Fruit fly (Drosophila melanogaster): ENCODE measurements around the gene Setd3.

The Setd3 gene

DNA sequence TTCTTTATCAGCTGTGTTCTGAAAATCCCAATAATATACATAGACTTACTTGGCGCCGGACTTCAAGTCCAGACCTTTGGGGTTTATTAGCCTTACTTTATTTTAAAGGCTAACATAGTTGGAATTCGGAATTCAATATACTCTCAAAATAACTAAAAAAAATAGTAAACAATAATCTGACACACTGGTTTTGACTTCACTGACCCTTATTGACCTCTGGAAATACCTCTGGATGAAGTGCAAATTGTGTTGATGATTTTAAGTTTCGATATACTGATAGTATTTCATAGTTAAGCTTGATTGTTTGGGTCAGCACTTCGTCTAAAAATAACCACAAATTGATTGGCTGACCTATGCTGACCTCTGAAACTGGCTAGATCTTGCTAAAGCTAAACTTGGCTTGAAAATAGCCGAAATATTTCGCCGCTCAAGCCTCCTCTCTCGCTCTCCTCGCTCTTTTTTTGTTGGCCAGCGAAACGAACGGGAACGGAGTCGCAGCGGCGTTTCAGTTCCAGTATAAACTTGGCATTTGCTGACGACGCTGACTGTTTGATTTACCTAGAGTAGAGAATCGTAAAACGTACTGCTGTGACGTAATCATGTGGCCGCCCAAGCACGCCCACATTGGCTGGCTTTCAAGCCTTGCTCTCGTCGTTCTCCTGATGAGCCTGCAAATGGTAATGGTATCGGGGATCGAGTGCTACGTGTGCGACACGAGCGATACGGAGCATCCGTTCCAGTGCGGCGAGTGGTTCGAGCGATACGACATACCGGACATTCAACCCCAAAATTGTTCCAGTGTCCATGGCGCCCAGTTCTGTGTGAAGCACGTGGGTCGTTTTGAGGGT lies 17.7 kb upstream of the Setd3 start, which contains the start of gene bou:
TSS of gene bou (plus strand) at position 507 of the 848 bp plus-strand sequence.
- peak; percentile 31 for TF ChIP-seq nerfin-1 (tag; optimal IDR thresholded peaks at IDR 0.05)
- TF ChIP-seq pfk (GFP tag; optimal IDR thresholded peaks at IDR 0.05) = peak; percentile 98
- peak; percentile 5 for TF ChIP-seq Deaf1 (tag; optimal IDR thresholded peaks at IDR 0.05)
- peak; percentile 2 for TF ChIP-seq gem (tag; optimal IDR thresholded peaks at IDR 0.05)
- TF ChIP-seq CG13894 (tag; optimal IDR thresholded peaks at IDR 0.05) = peak; percentile 55
- TF ChIP-seq tll (GFP tag; optimal IDR thresholded peaks at IDR 0.05) = peak in 1 of 2 experiments; percentile 57
- TF ChIP-seq HmgD (GFP tag; optimal IDR thresholded peaks at IDR 0.05) = peak; percentile 17
- TF ChIP-seq Mrtf (GFP tag; IDR thresholded peaks at IDR 0.05) = no peak
- peak; percentile 21 for TF ChIP-seq sqz (GFP tag; optimal IDR thresholded peaks at IDR 0.05)
- no peak for TF ChIP-seq HLH4C (GFP tag; IDR thresholded peaks at IDR 0.05; ENCODE audit: partially characterized antibody)
- TF ChIP-seq Sry-β (GFP tag; optimal IDR thresholded peaks at IDR 0.05) = peak; percentile 90
- peak in 1 of 2 experiments; percentile 72 for TF ChIP-seq Pdp1 (GFP tag; optimal IDR thresholded peaks at IDR 0.05)
- peak; percentile 14 for TF ChIP-seq ERR (GFP tag; optimal IDR thresholded peaks at IDR 0.05)
- TF ChIP-seq Hand (GFP tag; optimal IDR thresholded peaks at IDR 0.05) = no peak
- TF ChIP-seq CG9437 (GFP tag; optimal IDR thresholded peaks at IDR 0.05) = peak; percentile 30
- no peak for TF ChIP-seq Nf-YC (tag; optimal IDR thresholded peaks at IDR 0.05)
- no peak for TF ChIP-seq gce (GFP tag; IDR thresholded peaks at IDR 0.05)
- TF ChIP-seq sens (GFP tag) = peak; percentile 74
- 0 out of 3 replicates have a peak, but pooled peaks have one; percentile 34 for TF ChIP-seq row (GFP tag; IDR thresholded peaks at IDR 0.05)
- TF ChIP-seq ems (GFP tag; optimal IDR thresholded peaks at IDR 0.05) = no peak
- TF ChIP-seq CG32532 (GFP tag; IDR thresholded peaks at IDR 0.05) = peak; percentile 15; the same call in 1 of the 2 replicates
- 0 out of 2 replicates have a peak, but pooled peaks have one; percentile 27 for TF ChIP-seq ara (GFP tag; IDR thresholded peaks at IDR 0.05)
- TF ChIP-seq kay (GFP tag; optimal IDR thresholded peaks at IDR 0.05) = no peak
- 0 out of 3 replicates have a peak, but pooled peaks have one; percentile 7 for TF ChIP-seq CG34422 (GFP tag; IDR thresholded peaks at IDR 0.05)
- no peak for TF ChIP-seq Dek (tag; optimal IDR thresholded peaks at IDR 0.05)
- TF ChIP-seq Trl (optimal IDR thresholded peaks at IDR 0.05) = peak; percentile 60 to 70
- TF ChIP-seq Trl (GFP tag; optimal IDR thresholded peaks at IDR 0.05) = no peak
- TF ChIP-seq crc (GFP tag; optimal IDR thresholded peaks at IDR 0.05) = no peak
- TF ChIP-seq CG8290 (GFP tag; optimal IDR thresholded peaks at IDR 0.05) = no peak
- TF ChIP-seq CG8290 (tag; optimal IDR thresholded peaks at IDR 0.05) = peak in 1 of 2 experiments; percentile 18
- TF ChIP-seq Med (GFP tag) = peak; percentile 60
- TF ChIP-seq CG2875 (GFP tag; optimal IDR thresholded peaks at IDR 0.05) = no peak
- TF ChIP-seq chm (GFP tag; IDR thresholded peaks at IDR 0.05) = peak; percentile 19; the same call in 1 of the 2 replicates
- no peak for TF ChIP-seq Sin3A (optimal IDR thresholded peaks at IDR 0.05)
- TF ChIP-seq kni (GFP tag; optimal IDR thresholded peaks at IDR 0.05) = peak; percentile 74
- no peak for TF ChIP-seq tio (GFP tag; optimal IDR thresholded peaks at IDR 0.05)
- TF ChIP-seq Hr78 (GFP tag; optimal IDR thresholded peaks at IDR 0.05) = peak in 1 of 2 experiments; percentile 97
- TF ChIP-seq nau (GFP tag; optimal IDR thresholded peaks at IDR 0.05) = no peak
- 0 out of 4 replicates have a peak, but pooled peaks have one; percentile 21 for TF ChIP-seq chinmo (GFP tag; IDR thresholded peaks at IDR 0.05; ENCODE audit: partially characterized antibody)
- TF ChIP-seq Jarid2 (GFP tag; optimal IDR thresholded peaks at IDR 0.05) = peak; percentile 39
- no peak for TF ChIP-seq CG18764 (GFP tag; optimal IDR thresholded peaks at IDR 0.05)
- TF ChIP-seq pnt (GFP tag; optimal IDR thresholded peaks at IDR 0.05) = no peak
- TF ChIP-seq CG2199 (GFP tag; IDR thresholded peaks at IDR 0.05) = 0 out of 3 replicates have a peak, but pooled peaks have one; percentile 71
- no peak for TF ChIP-seq Oli (tag; optimal IDR thresholded peaks at IDR 0.05)
- TF ChIP-seq CG12155 (GFP tag; optimal IDR thresholded peaks at IDR 0.05) = peak; percentile 30
- no peak for TF ChIP-seq dysf (GFP tag; IDR thresholded peaks at IDR 0.05)
